Worm (Caenorhabditis elegans) whole organism, midembryonic: ENCODE measurements around the gene clec-193.

Source experiments
- cog-1 ChIP-seq: sonication (generic microtip); optimal IDR thresholded peaks from 2 replicates; lab custom pipeline; 2016; ENCODE audit warnings: missing genetic modification characterization, missing compliant biosample characterization
- flt-1 ChIP-seq: fragments of 200-800 bp; sonication (Bioruptor generic); IDR thresholded peaks from 2 replicates; pipeline ENCODE4 v1.3.6; 2022; ENCODE audit warnings: missing genetic modification characterization, missing compliant biosample characterization
- tab-1 ChIP-seq: fragments of 200-800 bp; sonication (Bioruptor generic); IDR thresholded peaks from 2 replicates; pipeline ENCODE4 v1.3.6; 2022; ENCODE audit warnings: missing genetic modification characterization, missing compliant biosample characterization
- ztf-23 ChIP-seq: fragments of 200-800 bp; sonication (Bioruptor generic); IDR thresholded peaks from 2 replicates; pipeline ENCODE4 v1.3.6; 2022; ENCODE audit warnings: missing genetic modification reagents, missing genetic modification characterization, missing compliant biosample characterization
- ztf-29 ChIP-seq: fragments of 200-800 bp; sonication (Bioruptor generic); IDR thresholded peaks from 2 replicates; pipeline ENCODE4 v1.3.6; 2022; ENCODE audit warnings: missing genetic modification reagents, missing genetic modification characterization, missing compliant biosample characterization

DNA sequence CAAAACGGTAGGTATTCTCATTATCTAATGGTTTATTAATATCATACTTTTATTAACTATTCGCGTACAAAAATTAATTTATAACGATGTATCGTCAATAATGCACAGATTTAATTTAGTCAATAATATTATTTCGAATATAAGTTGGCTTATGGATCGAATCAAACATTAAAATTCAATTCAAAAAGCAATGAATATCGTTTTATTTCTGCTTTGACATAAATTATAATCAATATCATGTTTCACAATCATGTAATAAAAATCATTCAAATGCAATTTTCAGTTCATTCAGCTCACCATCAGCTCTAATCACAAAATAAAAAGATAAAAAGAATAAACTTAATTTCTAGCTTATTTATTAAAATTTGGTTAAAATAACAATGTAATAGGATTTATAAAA, 22.4 kb upstream of the clec-193 start, which contains the start of gene Y116A8A.6:
- TF ChIP-seq ztf-23 (no peak), cog-1 (tag; lab: Kevin White, UChicago) (no peak), flt-1 (GFP tag; lab: Robert Waterston, UW) (no peak), tab-1 (no peak), ztf-29 (GFP tag; lab: Robert Waterston, UW) (no peak)
